Worm (Caenorhabditis elegans): ENCODE measurements around the gene T23B5.6.

DNA sequence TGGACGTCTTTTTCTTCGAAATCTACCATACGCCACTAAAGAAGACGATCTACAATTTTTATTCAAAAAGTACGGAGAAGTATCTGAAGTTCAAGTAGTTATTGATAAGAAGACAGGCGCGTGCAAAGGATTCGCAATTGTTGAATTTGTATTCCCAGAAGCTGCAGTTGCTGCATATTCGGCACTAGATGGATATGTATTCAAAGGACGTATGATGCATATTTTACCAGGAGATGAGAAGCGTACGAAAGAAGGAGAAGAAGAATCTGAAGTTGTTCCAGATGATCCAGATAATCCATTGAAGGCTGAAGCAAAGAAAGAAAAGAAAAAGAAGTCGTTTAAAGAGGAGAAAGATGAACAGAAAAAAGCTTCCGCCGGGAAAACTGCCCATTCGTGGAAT lies 48.9 kb upstream of the T23B5.6 start:
- TF ChIP-seq blmp-1 (tag; optimal IDR thresholded peaks at IDR 0.05; ENCODE audit: insufficient read depth) (no peak), ceh-82 (tag; optimal IDR thresholded peaks at IDR 0.05) (no peak)
